Fruit fly (Drosophila melanogaster): ENCODE data around the gene Nipsnap.

Gene Nipsnap

dm6 chrX:16091431-16091990 lies 18.1 kb upstream of the Nipsnap start, which contains the start of gene Tob (continued):
- TF ChIP-seq eyg (GFP tag; optimal IDR thresholded peaks at IDR 0.05) (no peak), CG8290 (GFP tag; optimal IDR thresholded peaks at IDR 0.05) (no peak), CG8290 (tag; optimal IDR thresholded peaks at IDR 0.05) (peak in 1 of 2 experiments; percentile 82), Hey (tag; optimal IDR thresholded peaks at IDR 0.05) (peak; percentile 11), CG7357 (GFP tag; IDR thresholded peaks at IDR 0.05) (no peak), Side (GFP tag; optimal IDR thresholded peaks at IDR 0.05) (peak; percentile 3), Opbp (GFP tag; IDR thresholded peaks at IDR 0.05; ENCODE audit: partially characterized antibody) (no peak), Deaf1 (tag; optimal IDR thresholded peaks at IDR 0.05) (peak; percentile 100), unpg (GFP tag; optimal IDR thresholded peaks at IDR 0.05) (no peak), maf-S (GFP tag; optimal IDR thresholded peaks at IDR 0.05) (no peak), CG9727 (GFP tag; optimal IDR thresholded peaks at IDR 0.05) (no peak), CG34422 (GFP tag; IDR thresholded peaks at IDR 0.05) (0 out of 3 replicates have a peak, but pooled peaks have one; percentile 42), chn (GFP tag; optimal IDR thresholded peaks at IDR 0.05) (peak; percentile 3), cg (GFP tag; optimal IDR thresholded peaks at IDR 0.05) (peak; percentile 77), ro (GFP tag; IDR thresholded peaks at IDR 0.05) (no peak), Blimp-1 (GFP tag; optimal IDR thresholded peaks at IDR 0.05) (peak; percentile 19), tll (GFP tag; optimal IDR thresholded peaks at IDR 0.05) (no peak), Scr (GFP tag; IDR thresholded peaks at IDR 0.05; ENCODE audit: partially characterized antibody) (peak; percentile 12; the same call in 1 of the 2 replicates), lab (GFP tag; optimal IDR thresholded peaks at IDR 0.05) (peak; percentile 55), E2f1 (GFP tag; IDR thresholded peaks at IDR 0.05) (no peak), Nf-YB (GFP tag; optimal IDR thresholded peaks at IDR 0.05) (peak; percentile 3), gcm (GFP tag; optimal IDR thresholded peaks at IDR 0.05) (peak; percentile 8), CG32532 (GFP tag; IDR thresholded peaks at IDR 0.05) (peak; percentile 52; the same call in 1 of the 2 replicates), dmrt99B (tag; optimal IDR thresholded peaks at IDR 0.05) (peak; percentile 22), Doc2 (GFP tag; IDR thresholded peaks at IDR 0.05) (no peak), HmgD (GFP tag; optimal IDR thresholded peaks at IDR 0.05) (peak; percentile 38), wor (GFP tag; IDR thresholded peaks at IDR 0.05) (no peak), CG33557 (GFP tag; optimal IDR thresholded peaks at IDR 0.05) (no peak), CG1792 (GFP tag; optimal IDR thresholded peaks at IDR 0.05) (no peak), CG34376 (GFP tag; optimal IDR thresholded peaks at IDR 0.05) (peak; percentile 51), lmd (GFP tag; IDR thresholded peaks at IDR 0.05) (no peak), hkb (optimal IDR thresholded peaks at IDR 0.05) (no peak), hkb (GFP tag; IDR thresholded peaks at IDR 0.05) (peak; percentile 30; the same call in 1 of the 2 replicates), abd-A (tag; optimal IDR thresholded peaks at IDR 0.05) (peak; percentile 46), her (GFP tag; optimal IDR thresholded peaks at IDR 0.05) (peak; percentile 22), run (tag; optimal IDR thresholded peaks at IDR 0.05) (no peak), disco-r (GFP tag; optimal IDR thresholded peaks at IDR 0.05) (peak; percentile 26), fu2 (GFP tag; optimal IDR thresholded peaks at IDR 0.05) (no peak), bowl (GFP tag; IDR thresholded peaks at IDR 0.05) (no peak), ci (GFP tag; IDR thresholded peaks at IDR 0.05) (peak; percentile 78; the same call in 2 of the 3 replicates), Sox102F (GFP tag; optimal IDR thresholded peaks at IDR 0.05) (peak; percentile 20), CG18262 (tag; optimal IDR thresholded peaks at IDR 0.05) (peak; percentile 13), Asciz (GFP tag; optimal IDR thresholded peaks at IDR 0.05) (no peak), PHDP (tag; optimal IDR thresholded peaks at IDR 0.05) (no peak), CG17802 (tag; optimal IDR thresholded peaks at IDR 0.05) (peak; percentile 78), NC2α (GFP tag; optimal IDR thresholded peaks at IDR 0.05) (no peak), toy (GFP tag; IDR thresholded peaks at IDR 0.05) (no peak), CG11695 (GFP tag; IDR thresholded peaks at IDR 0.05) (no peak), Ssrp (tag; optimal IDR thresholded peaks at IDR 0.05) (peak; percentile 14), CG31388 (GFP tag; optimal IDR thresholded peaks at IDR 0.05) (no peak)

All from whole organism, embryonic.